Fruit fly (Drosophila melanogaster): Measurements from ENCODE around the gene CG13607.

Gene CG13607

dm6 chr3R:24163556-24164022, 47.5 kb upstream of the CG13607 start, which contains the start of gene Apc2 (continued):
- TF ChIP-seq lab (GFP tag; optimal IDR thresholded peaks at IDR 0.05) (peak; percentile 71), CG10209 (GFP tag; optimal IDR thresholded peaks at IDR 0.05) (peak; percentile 51), CG17328 (GFP tag; IDR thresholded peaks at IDR 0.05) (peak; percentile 60), pita (GFP tag; optimal IDR thresholded peaks at IDR 0.05) (no peak), lov (optimal IDR thresholded peaks at IDR 0.05) (no peak), lov (GFP tag; IDR thresholded peaks at IDR 0.05) (no peak), kah (GFP tag; optimal IDR thresholded peaks at IDR 0.05) (no peak), CG9609 (GFP tag; optimal IDR thresholded peaks at IDR 0.05) (no peak), Camta (GFP tag; optimal IDR thresholded peaks at IDR 0.05) (peak; percentile 23), Opbp (GFP tag; IDR thresholded peaks at IDR 0.05; ENCODE audit: partially characterized antibody) (no peak), CG3281 (GFP tag; optimal IDR thresholded peaks at IDR 0.05) (peak; percentile 55), NC2β (GFP tag; optimal IDR thresholded peaks at IDR 0.05) (no peak), fru (optimal IDR thresholded peaks at IDR 0.05) (no peak), wdn (GFP tag; IDR thresholded peaks at IDR 0.05) (no peak), Mad (GFP tag; optimal IDR thresholded peaks at IDR 0.05) (no peak), jigr1 (GFP tag; IDR thresholded peaks at IDR 0.05) (peak; percentile 55; the same call in 1 of the 3 replicates), Vsx1 (GFP tag; optimal IDR thresholded peaks at IDR 0.05) (no peak), Ssrp (tag; optimal IDR thresholded peaks at IDR 0.05) (peak; percentile 53), seq (GFP tag; IDR thresholded peaks at IDR 0.05) (no peak), CoRest (tag; optimal IDR thresholded peaks at IDR 0.05) (peak; percentile 80), CG10366 (GFP tag; IDR thresholded peaks at IDR 0.05) (peak; percentile 50), CG5245 (GFP tag; optimal IDR thresholded peaks at IDR 0.05) (peak; percentile 42), nerfin-1 (tag; optimal IDR thresholded peaks at IDR 0.05) (peak; percentile 24), CG11560 (tag; IDR thresholded peaks at IDR 0.05) (peak; percentile 89), crol (GFP tag; IDR thresholded peaks at IDR 0.05) (no peak), Jarid2 (GFP tag; optimal IDR thresholded peaks at IDR 0.05) (no peak), ase (GFP tag; IDR thresholded peaks at IDR 0.05) (peak; percentile 35; the same call in 2 of the 3 replicates), row (GFP tag; IDR thresholded peaks at IDR 0.05) (peak; percentile 93), abd-A (tag; optimal IDR thresholded peaks at IDR 0.05) (no peak), klu (GFP tag; IDR thresholded peaks at IDR 0.05) (peak; percentile 54), CG2712 (tag; optimal IDR thresholded peaks at IDR 0.05) (peak; percentile 73), CG4328 (GFP tag; optimal IDR thresholded peaks at IDR 0.05) (no peak), vnd (GFP tag; IDR thresholded peaks at IDR 0.05; ENCODE audit: partially characterized antibody) (peak; percentile 47; the same call in 1 of the 3 replicates), CG14441 (GFP tag; IDR thresholded peaks at IDR 0.05) (peak; percentile 64; the same call in 1 of the 2 replicates), bbx (GFP tag; IDR thresholded peaks at IDR 0.05; ENCODE audit: partially characterized antibody) (no peak), CG18476 (GFP tag; optimal IDR thresholded peaks at IDR 0.05) (peak; percentile 61), Sry-β (GFP tag; optimal IDR thresholded peaks at IDR 0.05) (peak; percentile 94), CG10147 (GFP tag; optimal IDR thresholded peaks at IDR 0.05) (peak; percentile 46), repo (GFP tag; optimal IDR thresholded peaks at IDR 0.05) (no peak), sisA (GFP tag; IDR thresholded peaks at IDR 0.05) (peak; percentile 66), CG11398 (GFP tag; optimal IDR thresholded peaks at IDR 0.05) (no peak), CG2129 (GFP tag; IDR thresholded peaks at IDR 0.05; ENCODE audit: partially characterized antibody) (peak; percentile 40; the same call in 1 of the 2 replicates), ATbp (GFP tag; optimal IDR thresholded peaks at IDR 0.05) (no peak), CG1792 (GFP tag; optimal IDR thresholded peaks at IDR 0.05) (no peak), z (GFP tag; IDR thresholded peaks at IDR 0.05) (no peak), ab (GFP tag; optimal IDR thresholded peaks at IDR 0.05) (no peak), Ada2b (GFP tag; IDR thresholded peaks at IDR 0.05) (peak; percentile 65), Ptx1 (GFP tag; IDR thresholded peaks at IDR 0.05) (peak; percentile 70), chm (GFP tag; IDR thresholded peaks at IDR 0.05) (peak; percentile 21; the same call in 1 of the 2 replicates), Ets97D (GFP tag; optimal IDR thresholded peaks at IDR 0.05) (peak; percentile 8), dimm (GFP tag; IDR thresholded peaks at IDR 0.05) (no peak), pum (GFP tag; optimal IDR thresholded peaks at IDR 0.05) (peak; percentile 21)
